Fruit fly (Drosophila melanogaster) Kc167 (cell line): ENCODE data around the gene Bet5.

Experiments
- Myc ChIP-seq: fragments of >200 bp; optimal IDR thresholded peaks from 2 replicates; lab custom pipeline; 2017; ENCODE audit warnings: missing external identifiers
- Sin3A ChIP-seq: fragments of >200 bp; optimal IDR thresholded peaks from 2 replicates; lab custom pipeline; 2018; ENCODE audit warnings: missing external identifiers
- insv ChIP-seq: fragments of >200 bp; optimal IDR thresholded peaks from 3 replicates; lab custom pipeline; 2018; ENCODE audit warnings: missing external identifiers
- psq ChIP-seq: fragments of >200 bp; optimal IDR thresholded peaks from 2 replicates; lab custom pipeline; 2017; ENCODE audit warnings: missing external identifiers
- ttk ChIP-seq: sonication (Bioruptor generic); optimal IDR thresholded peaks from 2 replicates; lab custom pipeline; 2017; ENCODE audit warnings: missing external identifiers

- TF ChIP-seq psq (lab: Kevin White, UChicago): no peak
- TF ChIP-seq ttk (lab: Kevin White, UChicago): no peak
- TF ChIP-seq Myc (lab: Kevin White, UChicago): no peak
- TF ChIP-seq Sin3A (lab: Kevin White, UChicago): no peak
- no peak for TF ChIP-seq insv (lab: Kevin White, UChicago)
These were observed 44.5 kb downstream of the Bet5 start for dm6 chr3R:30224577-30224976.
